Fruit fly (Drosophila melanogaster) whole organism, embryonic: ENCODE data around the gene CG7366.
A peak's percentile ranks its signal among the peaks of the same experiment; 100 is the strongest.

Experiments
- Ada2b ChIP-seq: fragments of 200-800 bp; sonication (Bioruptor generic); IDR thresholded peaks from 2 replicates; pipeline ENCODE4 v1.3.6; 2022; ENCODE audit warnings: missing biosample characterization, missing genetic modification characterization
- CG12155 ChIP-seq: fragments of 200-800 bp; sonication (Bioruptor generic); optimal IDR thresholded peaks from 3 replicates; lab custom pipeline; 2016; ENCODE audit warnings: missing biosample characterization, missing genetic modification characterization
- CG12659 ChIP-seq: fragments of 200-800 bp; sonication (Bioruptor generic); optimal IDR thresholded peaks from 3 replicates; lab custom pipeline; 2017; ENCODE audit warnings: mild to moderate bottlenecking, missing biosample characterization, missing genetic modification reagents, missing genetic modification characterization
- CG14860 ChIP-seq: fragments of 200-800 bp; sonication (Bioruptor generic); IDR thresholded peaks from 3 replicates; pipeline ENCODE4 v1.3.6; 2022; ENCODE audit warnings: missing biosample characterization, missing genetic modification characterization; ENCODE audit not compliant: partially characterized antibody
- CG17186 ChIP-seq: fragments of 200-800 bp; sonication (Bioruptor generic); optimal IDR thresholded peaks from 3 replicates; lab custom pipeline; 2017; ENCODE audit warnings: missing biosample characterization, missing genetic modification reagents, missing genetic modification characterization
- CG17802 ChIP-seq: fragments of 200-800 bp; sonication (Bioruptor generic); optimal IDR thresholded peaks from 2 replicates; lab custom pipeline; 2018; ENCODE audit warnings: missing biosample characterization, mild to moderate bottlenecking, missing genetic modification characterization, moderate library complexity
- CG1832 ChIP-seq: fragments of 200-800 bp; sonication (Bioruptor generic); optimal IDR thresholded peaks from 2 replicates; lab custom pipeline; 2017; ENCODE audit warnings: missing biosample characterization, mild to moderate bottlenecking, missing genetic modification characterization, inconsistent platforms
- CG30431 ChIP-seq: fragments of 200-800 bp; sonication (Bioruptor generic); optimal IDR thresholded peaks from 2 replicates; lab custom pipeline; 2017; ENCODE audit warnings: missing biosample characterization, missing genetic modification characterization
- CG31224 ChIP-seq: fragments of 200-800 bp; sonication (Bioruptor generic); IDR thresholded peaks from 2 replicates; pipeline ENCODE4 v1.3.6; 2022; ENCODE audit warnings: missing biosample characterization, missing genetic modification characterization
- CG3281 ChIP-seq: fragments of 200-800 bp; sonication (Bioruptor generic); optimal IDR thresholded peaks from 3 replicates; lab custom pipeline; 2017; ENCODE audit warnings: missing biosample characterization, mild to moderate bottlenecking, missing genetic modification characterization
- CG4730 ChIP-seq: fragments of 200-800 bp; sonication (Bioruptor generic); IDR thresholded peaks from 2 replicates; pipeline ENCODE4 v1.3.6; 2022; ENCODE audit warnings: missing biosample characterization, missing genetic modification characterization
- CG6654 ChIP-seq: fragments of 200-800 bp; sonication (Bioruptor generic); optimal IDR thresholded peaks from 2 replicates; lab custom pipeline; 2017; ENCODE audit warnings: missing biosample characterization, mild to moderate bottlenecking, missing genetic modification characterization
- CG6854 ChIP-seq: fragments of 200-800 bp; sonication (Bioruptor generic); optimal IDR thresholded peaks from 3 replicates; lab custom pipeline; 2017; ENCODE audit warnings: missing biosample characterization, mild to moderate bottlenecking, missing genetic modification characterization
- CG7271 ChIP-seq: fragments of 200-800 bp; sonication (Bioruptor generic); optimal IDR thresholded peaks from 2 replicates; lab custom pipeline; 2018; ENCODE audit warnings: missing biosample characterization, mild to moderate bottlenecking, missing genetic modification characterization, moderate library complexity
- CG7786 ChIP-seq: fragments of 200-800 bp; sonication (Bioruptor generic); optimal IDR thresholded peaks from 2 replicates; lab custom pipeline; 2016; ENCODE audit warnings: missing biosample characterization, missing genetic modification characterization
- CG8281 ChIP-seq: fragments of 200-800 bp; sonication (Bioruptor generic); optimal IDR thresholded peaks from 2 replicates; lab custom pipeline; 2018; ENCODE audit warnings: missing biosample characterization, mild to moderate bottlenecking, missing genetic modification characterization, moderate library complexity
- CG8924 ChIP-seq: fragments of 200-800 bp; optimal IDR thresholded peaks from 3 replicates; lab custom pipeline; 2019; ENCODE audit warnings: missing biosample characterization, mild to moderate bottlenecking, missing genetic modification characterization, moderate library complexity
- CG9609 ChIP-seq: fragments of 200-800 bp; sonication (Bioruptor generic); optimal IDR thresholded peaks from 3 replicates; lab custom pipeline; 2016; ENCODE audit warnings: missing biosample characterization, missing genetic modification characterization
- CG9797 ChIP-seq: fragments of 200-800 bp; sonication (Bioruptor generic); optimal IDR thresholded peaks from 3 replicates; lab custom pipeline; 2018; ENCODE audit warnings: missing biosample characterization, mild to moderate bottlenecking, missing genetic modification characterization
- CG9876 ChIP-seq: fragments of 200-800 bp; sonication (Bioruptor generic); optimal IDR thresholded peaks from 2 replicates; lab custom pipeline; 2016; ENCODE audit warnings: missing biosample characterization, missing genetic modification characterization
- CoRest ChIP-seq: fragments of 200-800 bp; sonication (Bioruptor generic); optimal IDR thresholded peaks from 3 replicates; lab custom pipeline; 2018; ENCODE audit warnings: missing biosample characterization, mild to moderate bottlenecking, missing genetic modification characterization, moderate library complexity
- Elba2 ChIP-seq: fragments of 200-800 bp; sonication (Bioruptor generic); optimal IDR thresholded peaks from 3 replicates; lab custom pipeline; 2016; ENCODE audit warnings: missing biosample characterization, missing genetic modification characterization
- HHEX ChIP-seq: fragments of 200-800 bp; sonication (Bioruptor generic); optimal IDR thresholded peaks from 3 replicates; lab custom pipeline; 2017; ENCODE audit warnings: missing biosample characterization, mild to moderate bottlenecking, missing genetic modification characterization, missing genetic modification reagents
- Kr ChIP-seq: fragments of 200-800 bp; sonication (Bioruptor generic); optimal IDR thresholded peaks from 2 replicates; lab custom pipeline; 2017; ENCODE audit warnings: missing biosample characterization, mild to moderate bottlenecking, missing genetic modification characterization
- Mad ChIP-seq: fragments of 200-800 bp; sonication (Bioruptor generic); optimal IDR thresholded peaks from 2 replicates; lab custom pipeline; 2016; ENCODE audit warnings: missing biosample characterization, missing genetic modification characterization
- Mes4 ChIP-seq: fragments of 200-800 bp; sonication (Bioruptor generic); optimal IDR thresholded peaks from 2 replicates; lab custom pipeline; 2016; ENCODE audit warnings: missing biosample characterization, missing genetic modification characterization
- NC2β ChIP-seq: fragments of 200-800 bp; sonication (Bioruptor generic); optimal IDR thresholded peaks from 2 replicates; lab custom pipeline; 2016; ENCODE audit warnings: missing biosample characterization, missing genetic modification characterization
- NK7.1 ChIP-seq: fragments of 200-800 bp; sonication (Bioruptor generic); optimal IDR thresholded peaks from 3 replicates; lab custom pipeline; 2016; ENCODE audit warnings: missing biosample characterization, missing genetic modification characterization
- Optix ChIP-seq: fragments of 200-800 bp; sonication (Bioruptor generic); IDR thresholded peaks from 3 replicates; pipeline ENCODE4 v1.3.6; 2022; ENCODE audit warnings: missing biosample characterization, missing genetic modification characterization
- PHDP ChIP-seq: fragments of 200-800 bp; sonication (Bioruptor generic); optimal IDR thresholded peaks from 3 replicates; lab custom pipeline; 2018; ENCODE audit warnings: missing biosample characterization, mild to moderate bottlenecking, missing genetic modification characterization, moderate library complexity
- Ptx1 ChIP-seq: fragments of 200-800 bp; sonication (Bioruptor generic); IDR thresholded peaks from 2 replicates; pipeline ENCODE4 v1.3.6; 2022; ENCODE audit warnings: missing biosample characterization, missing genetic modification characterization
- Scr ChIP-seq: fragments of 200-800 bp; sonication (Bioruptor generic); IDR thresholded peaks from 2 replicates; pipeline ENCODE4 v1.3.6; 2022; ENCODE audit warnings: missing biosample characterization, missing genetic modification characterization; ENCODE audit not compliant: partially characterized antibody
- bigmax ChIP-seq: fragments of 200-800 bp; sonication (Bioruptor generic); optimal IDR thresholded peaks from 2 replicates; lab custom pipeline; 2018; ENCODE audit warnings: missing biosample characterization, mild to moderate bottlenecking, missing genetic modification characterization
- fru ChIP-seq: fragments of >200 bp; optimal IDR thresholded peaks from 2 replicates; lab custom pipeline; 2017
- her ChIP-seq: fragments of 200-800 bp; sonication (Bioruptor generic); optimal IDR thresholded peaks from 2 replicates; lab custom pipeline; 2016; ENCODE audit warnings: missing biosample characterization, missing genetic modification characterization
- lab ChIP-seq: fragments of 200-800 bp; sonication (Bioruptor generic); optimal IDR thresholded peaks from 3 replicates; lab custom pipeline; 2017; ENCODE audit warnings: missing biosample characterization, missing genetic modification characterization, mild to moderate bottlenecking, moderate library complexity, missing genetic modification reagents
- nom ChIP-seq: fragments of 200-800 bp; sonication (Bioruptor generic); optimal IDR thresholded peaks from 2 replicates; lab custom pipeline; 2017; ENCODE audit warnings: missing biosample characterization, missing genetic modification characterization, mild to moderate bottlenecking, moderate library complexity, missing genetic modification reagents
- org-1 ChIP-seq: fragments of 200-800 bp; sonication (Bioruptor generic); optimal IDR thresholded peaks from 2 replicates; lab custom pipeline; 2017; ENCODE audit warnings: missing biosample characterization, missing genetic modification characterization
- ranshi ChIP-seq: fragments of 200-800 bp; sonication (Bioruptor generic); IDR thresholded peaks from 2 replicates; pipeline ENCODE4 v1.3.6; 2022; ENCODE audit warnings: missing biosample characterization, missing genetic modification characterization
- rib ChIP-seq: fragments of 200-800 bp; sonication (Bioruptor generic); IDR thresholded peaks from 2 replicates; pipeline ENCODE4 v1.3.6; 2022; ENCODE audit warnings: missing biosample characterization, missing genetic modification characterization
- schlank ChIP-seq: fragments of 200-800 bp; sonication (Bioruptor generic); optimal IDR thresholded peaks from 2 replicates; lab custom pipeline; 2018; ENCODE audit warnings: missing biosample characterization, mild to moderate bottlenecking, missing genetic modification characterization
- seq ChIP-seq: fragments of 200-800 bp; sonication (Bioruptor generic); IDR thresholded peaks from 2 replicates; pipeline ENCODE4 v1.3.6; 2022; ENCODE audit warnings: missing biosample characterization, missing genetic modification characterization
- sob ChIP-seq: fragments of 200-800 bp; sonication (Bioruptor generic); IDR thresholded peaks from 2 replicates; pipeline ENCODE4 v1.3.6; 2022; ENCODE audit warnings: missing biosample characterization, missing genetic modification characterization
- sqz ChIP-seq: fragments of 200-800 bp; sonication (Bioruptor generic); optimal IDR thresholded peaks from 3 replicates; lab custom pipeline; 2018; ENCODE audit warnings: missing biosample characterization, mild to moderate bottlenecking, missing genetic modification characterization
- tgo ChIP-seq: fragments of 200-800 bp; sonication (Bioruptor generic); IDR thresholded peaks from 3 replicates; pipeline ENCODE4 v1.3.6; 2022; ENCODE audit warnings: missing biosample characterization, missing genetic modification characterization
- vvl ChIP-seq: fragments of 200-800 bp; sonication (Bioruptor generic); IDR thresholded peaks from 2 replicates; pipeline ENCODE4 v1.3.6; 2022; ENCODE audit warnings: missing biosample characterization, missing genetic modification characterization

CG7366 gene

DNA sequence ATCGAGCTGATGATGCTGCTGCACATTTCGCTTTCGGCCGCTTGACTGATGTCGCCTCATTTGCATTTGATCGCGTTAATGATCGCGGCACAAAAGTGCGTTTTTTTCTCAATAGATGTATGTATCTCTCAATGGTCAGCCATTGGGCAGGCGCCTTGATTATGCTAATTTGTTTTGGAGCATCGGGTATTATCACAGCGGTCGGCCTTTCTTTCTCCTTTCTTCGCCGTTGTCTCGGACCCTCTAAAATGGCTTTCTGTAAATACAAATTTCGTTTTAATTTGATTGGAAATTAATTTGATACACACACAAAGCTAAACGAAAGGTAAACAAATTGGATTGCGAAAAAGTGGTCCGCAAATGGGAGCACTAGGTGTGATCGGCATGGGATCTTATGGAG, 46.9 kb downstream of the CG7366 start (continued):
- TF ChIP-seq Elba2 (GFP tag; lab: Kevin White, UChicago) (no peak), CG7786 (GFP tag; lab: Kevin White, UChicago) (no peak), vvl (peak; percentile 79; the same call in 1 of the 2 replicates), CG9609 (GFP tag; lab: Kevin White, UChicago) (no peak), CoRest (tag; lab: Kevin White, UChicago) (no peak), CG6854 (GFP tag; lab: Kevin White, UChicago) (no peak)

DNA sequence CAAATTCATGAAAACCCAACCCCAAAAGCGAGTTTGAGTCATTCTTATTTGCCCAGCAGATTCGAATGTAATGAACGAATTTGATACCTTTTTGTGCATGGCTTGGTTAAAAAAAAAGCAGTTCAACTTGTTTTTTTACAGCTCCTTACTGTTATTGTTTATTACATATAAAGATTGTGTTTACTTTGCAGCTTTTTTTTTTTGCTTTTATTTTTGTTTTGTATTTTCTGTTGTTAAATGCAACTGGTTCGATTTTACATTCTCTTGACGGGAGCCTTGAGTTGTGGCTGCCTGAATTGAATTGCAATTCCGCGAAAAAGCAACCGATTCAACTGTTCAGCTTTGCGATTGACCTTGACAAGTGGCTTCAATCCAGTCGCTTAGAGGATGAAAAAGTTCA, 47.7 kb downstream of the CG7366 start:
- peak; percentile 62 for TF ChIP-seq nom (GFP tag; lab: Kevin White, UChicago)
- no peak for TF ChIP-seq HHEX (GFP tag; lab: Kevin White, UChicago)

DNA sequence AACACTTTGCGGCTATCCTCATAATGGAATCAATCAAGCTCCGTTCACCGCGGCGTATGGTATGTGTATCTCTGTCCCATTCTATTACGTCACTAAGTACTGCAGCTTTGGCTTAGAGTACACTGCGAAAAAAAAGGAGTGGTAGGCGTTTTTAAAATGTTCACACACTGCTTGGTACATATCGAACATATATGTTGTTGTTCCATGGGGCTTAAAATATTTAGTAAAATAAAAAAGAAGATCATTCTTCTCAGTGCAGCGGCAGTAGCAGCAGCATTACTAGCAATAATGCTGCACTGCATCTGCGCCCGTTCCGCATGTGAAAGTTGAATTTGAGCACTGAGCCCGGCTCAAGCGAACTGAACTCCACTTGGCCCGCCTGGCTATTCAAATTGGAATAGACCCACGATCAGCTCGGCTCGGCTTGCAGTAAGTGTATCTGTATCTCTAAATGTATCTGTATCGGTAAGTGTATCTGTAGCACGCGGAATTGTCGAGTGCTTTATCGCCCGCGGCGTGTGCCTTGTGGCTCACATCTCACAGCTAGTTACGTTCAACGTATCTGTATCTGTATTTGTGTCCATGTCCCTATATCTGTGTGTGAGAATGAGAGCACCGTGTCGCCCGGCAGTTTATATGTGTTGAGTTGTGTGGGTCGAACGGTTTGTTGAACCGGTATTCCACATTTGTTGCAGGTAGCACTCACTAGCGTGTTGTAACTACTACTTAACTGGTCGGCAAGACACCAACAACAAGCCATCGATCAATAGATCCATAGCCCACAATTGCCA, 48.8 kb downstream of the CG7366 start:
- TF ChIP-seq Scr (GFP tag; lab: Robert Waterston, UW) = no peak
- peak; percentile 71 for TF ChIP-seq seq (GFP tag; lab: Robert Waterston, UW)
- no peak for TF ChIP-seq her (GFP tag; lab: Kevin White, UChicago)
- no peak for TF ChIP-seq CG14860 (GFP tag; lab: Robert Waterston, UW)
- peak; percentile 42 for TF ChIP-seq Mad (GFP tag; lab: Kevin White, UChicago)
- peak; percentile 60; the same call in 2 of the 3 replicates for TF ChIP-seq Optix (GFP tag; lab: Robert Waterston, UW)
- no peak for TF ChIP-seq Elba2 (GFP tag; lab: Kevin White, UChicago)
- TF ChIP-seq CG8281 (tag; lab: Kevin White, UChicago) = peak; percentile 3
- TF ChIP-seq lab (GFP tag; lab: Kevin White, UChicago) = peak; percentile 47
- TF ChIP-seq fru (lab: Kevin White, UChicago) = no peak
- peak; percentile 15 for TF ChIP-seq org-1 (GFP tag; lab: Kevin White, UChicago)
- no peak for TF ChIP-seq CG9797 (GFP tag; lab: Kevin White, UChicago)
- no peak for TF ChIP-seq CG31224 (GFP tag; lab: Robert Waterston, UW)
- 0 out of 2 replicates have a peak, but pooled peaks have one; percentile 18 for TF ChIP-seq CG4730
- TF ChIP-seq schlank = no peak
- TF ChIP-seq tgo (GFP tag; lab: Robert Waterston, UW) = peak; percentile 55; the same call in 2 of the 3 replicates
- peak; percentile 46; the same call in 1 of the 2 replicates for TF ChIP-seq sob (GFP tag; lab: Robert Waterston, UW)
- TF ChIP-seq ranshi (GFP tag; lab: Robert Waterston, UW) = peak; percentile 46; the same call in 1 of the 2 replicates
- no peak for TF ChIP-seq CG1832 (GFP tag; lab: Kevin White, UChicago)
- no peak for TF ChIP-seq bigmax (GFP tag; lab: Kevin White, UChicago)
- TF ChIP-seq rib (GFP tag; lab: Robert Waterston, UW) = no peak
- no peak for TF ChIP-seq Kr (GFP tag; lab: Kevin White, UChicago)
- no peak for TF ChIP-seq CG9876 (GFP tag; lab: Kevin White, UChicago)
- TF ChIP-seq Ada2b (GFP tag; lab: Robert Waterston, UW) = peak; percentile 50
- TF ChIP-seq NC2β = peak; percentile 10
- peak; percentile 68 for TF ChIP-seq Ptx1
- no peak for TF ChIP-seq CG17186 (GFP tag; lab: Kevin White, UChicago)
- peak; percentile 38 for TF ChIP-seq CG8924 (tag; lab: Kevin White, UChicago)
- TF ChIP-seq CG12659 (GFP tag; lab: Kevin White, UChicago) = peak; percentile 58
- no peak for TF ChIP-seq CG12155 (GFP tag; lab: Kevin White, UChicago)
- TF ChIP-seq NK7.1 = no peak
- TF ChIP-seq CG30431 = no peak
- no peak for TF ChIP-seq CG7271
- TF ChIP-seq CG17802 = no peak
- TF ChIP-seq CG3281 (GFP tag; lab: Kevin White, UChicago) = peak; percentile 22
- peak; percentile 27 for TF ChIP-seq sqz (GFP tag; lab: Kevin White, UChicago)
- TF ChIP-seq Mes4 (GFP tag; lab: Kevin White, UChicago) = peak; percentile 34
- peak; percentile 2 for TF ChIP-seq CG6654
- peak; percentile 49 for TF ChIP-seq PHDP (tag; lab: Kevin White, UChicago)
